Worm (Caenorhabditis elegans): ENCODE measurements around the gene oac-56.

Gene oac-56

ce11 chrIV:14334359-14334758 is 16.2 kb downstream of the oac-56 start, which contains the start of gene Y67A10A.3:
Gene Y67A10A.3 (minus strand): TSS chrIV:14334459.
- TF ChIP-seq nhr-102 (tag; optimal IDR thresholded peaks at IDR 0.05) (no peak), attf-4 (tag; optimal IDR thresholded peaks at IDR 0.05) (no peak), sdz-12 (GFP tag; optimal IDR thresholded peaks at IDR 0.05) (no peak), lin-29 (GFP tag; IDR thresholded peaks at IDR 0.05) (no peak), mes-2 (tag; optimal IDR thresholded peaks at IDR 0.05; ENCODE audit: poor library complexity, severe bottlenecking) (no peak), ces-1 (GFP tag; optimal IDR thresholded peaks at IDR 0.05) (no peak), set-16 (GFP tag; IDR thresholded peaks at IDR 0.05) (no peak), Y48G9A.11 (GFP tag; IDR thresholded peaks at IDR 0.05) (no peak), daf-12 (tag; optimal IDR thresholded peaks at IDR 0.05) (no peak), nhr-237 (tag; optimal IDR thresholded peaks at IDR 0.05) (no peak), lin-1 (GFP tag; IDR thresholded peaks at IDR 0.05) (no peak), arid-1 (GFP tag; conservative IDR thresholded peaks at IDR 0.05) (no peak), spr-1 (tag; optimal IDR thresholded peaks at IDR 0.05) (no peak), duxl-1 (tag; optimal IDR thresholded peaks at IDR 0.05; ENCODE audit: poor library complexity) (no peak), zfp-2 (tag; optimal IDR thresholded peaks at IDR 0.05) (no peak), jun-1 (tag; optimal IDR thresholded peaks at IDR 0.05) (no peak), daf-8 (GFP tag; IDR thresholded peaks at IDR 0.05) (no peak), daf-16 (GFP tag; optimal IDR thresholded peaks at IDR 0.05) (no peak), daf-16 (tag; optimal IDR thresholded peaks at IDR 0.05) (no peak), nhr-111 (GFP tag; optimal IDR thresholded peaks at IDR 0.05) (no peak), aha-1 (tag) (no peak)

- TF ChIP-seq snpc-1.2 (GFP tag; IDR thresholded peaks at IDR 0.05) (peak; percentile 92), mdt-29 (GFP tag; IDR thresholded peaks at IDR 0.05) (0 out of 2 replicates have a peak, but pooled peaks have one; percentile 5)
Measured at ce11 chrIV:14328276-14328675, 22.3 kb downstream of the oac-56 start.

ce11 chrIV:14326694-14327298 is 23.8 kb downstream of the oac-56 start:
- TF ChIP-seq nhr-42 (GFP tag; IDR thresholded peaks at IDR 0.05) (peak; percentile 80), madf-9 (GFP tag; conservative IDR thresholded peaks at IDR 0.05) (no peak), nhr-28 (tag; optimal IDR thresholded peaks at IDR 0.05) (no peak), lin-1 (GFP tag; IDR thresholded peaks at IDR 0.05) (peak; percentile 57; the same call in 1 of the 2 replicates), F37D6.2 (tag; optimal IDR thresholded peaks at IDR 0.05) (peak; percentile 19), ceh-28 (tag; optimal IDR thresholded peaks at IDR 0.05) (no peak), ama-1 (optimal IDR thresholded peaks at IDR 0.05) (no peak), tra-1 (GFP tag; IDR thresholded peaks at IDR 0.05) (no peak; the same call in 1 of the 2 replicates), set-16 (GFP tag; IDR thresholded peaks at IDR 0.05) (no peak; the same call in 1 of the 2 replicates), F49E8.2 (tag; optimal IDR thresholded peaks at IDR 0.05; ENCODE audit: borderline replicate concordance) (peak; percentile 96), skn-1 (tag; optimal IDR thresholded peaks at IDR 0.05) (no peak), lir-3 (tag; optimal IDR thresholded peaks at IDR 0.05) (no peak), lin-39 (tag; optimal IDR thresholded peaks at IDR 0.05) (no peak), spr-1 (tag; optimal IDR thresholded peaks at IDR 0.05) (peak; percentile 72), zip-2 (tag; optimal IDR thresholded peaks at IDR 0.05) (no peak), snpc-1.2 (GFP tag; IDR thresholded peaks at IDR 0.05) (peak; percentile 100), unc-130 (GFP tag; optimal IDR thresholded peaks at IDR 0.05) (peak; percentile 44), dve-1 (tag; optimal IDR thresholded peaks at IDR 0.05; ENCODE audit: insufficient read depth) (no peak), F26F4.8 (GFP tag; conservative IDR thresholded peaks at IDR 0.05) (no peak), cey-2 (tag; optimal IDR thresholded peaks at IDR 0.05; ENCODE audit: borderline replicate concordance, insufficient read depth) (no peak), hlh-11 (tag; optimal IDR thresholded peaks at IDR 0.05) (peak; percentile 96), hif-1 (tag; optimal IDR thresholded peaks at IDR 0.05) (peak in 1 of 2 experiments; percentile 7), mxl-2 (GFP tag; conservative IDR thresholded peaks at IDR 0.05) (0 out of 2 replicates have a peak, but pooled peaks have one; percentile 5), daf-8 (GFP tag; IDR thresholded peaks at IDR 0.05) (no peak), mdt-29 (GFP tag; IDR thresholded peaks at IDR 0.05) (peak; percentile 95), ztf-11 (tag; optimal IDR thresholded peaks at IDR 0.05) (no peak), nhr-237 (tag; optimal IDR thresholded peaks at IDR 0.05) (no peak), daf-19 (GFP tag; conservative IDR thresholded peaks at IDR 0.05) (0 out of 2 replicates have a peak, but pooled peaks have one; percentile 73), ceh-82 (tag; optimal IDR thresholded peaks at IDR 0.05) (no peak), nhr-25 (tag; optimal IDR thresholded peaks at IDR 0.05; ENCODE audit: borderline replicate concordance, insufficient read depth) (no peak)
